Fruit fly (Drosophila melanogaster) whole organism, embryonic: ENCODE measurements around the gene Kdm2.
A peak's percentile ranks its signal among the peaks of the same experiment; 100 is the strongest.

Experiments
- BtbVII ChIP-seq: fragments of 200-800 bp; sonication (Bioruptor generic); optimal IDR thresholded peaks from 3 replicates; lab custom pipeline; 2017; ENCODE audit warnings: missing biosample characterization, mild to moderate bottlenecking, missing genetic modification characterization
- CG10565 ChIP-seq: fragments of 200-800 bp; sonication (Bioruptor generic); optimal IDR thresholded peaks from 3 replicates; lab custom pipeline; 2016; ENCODE audit warnings: missing biosample characterization, mild to moderate bottlenecking, missing genetic modification characterization
- CG12659 ChIP-seq: fragments of 200-800 bp; sonication (Bioruptor generic); optimal IDR thresholded peaks from 3 replicates; lab custom pipeline; 2017; ENCODE audit warnings: mild to moderate bottlenecking, missing biosample characterization, missing genetic modification reagents, missing genetic modification characterization
- CG13775 ChIP-seq: fragments of 200-800 bp; sonication (Bioruptor generic); optimal IDR thresholded peaks from 3 replicates; lab custom pipeline; 2017; ENCODE audit warnings: missing biosample characterization, mild to moderate bottlenecking, missing genetic modification characterization
- CG13894 ChIP-seq: fragments of 200-800 bp; sonication (Bioruptor generic); optimal IDR thresholded peaks from 3 replicates; lab custom pipeline; 2018; ENCODE audit warnings: missing biosample characterization, mild to moderate bottlenecking, missing genetic modification characterization, moderate library complexity
- CG15011 ChIP-seq: fragments of 200-800 bp; sonication (Bioruptor generic); optimal IDR thresholded peaks from 3 replicates; lab custom pipeline; 2018; ENCODE audit warnings: missing biosample characterization, mild to moderate bottlenecking, missing genetic modification characterization
- CG1529 ChIP-seq: fragments of 200-800 bp; sonication (Bioruptor generic); optimal IDR thresholded peaks from 3 replicates; lab custom pipeline; 2018; ENCODE audit warnings: missing biosample characterization, missing genetic modification characterization
- CG15514 ChIP-seq: fragments of 200-800 bp; sonication (Bioruptor generic); optimal IDR thresholded peaks from 3 replicates; lab custom pipeline; 2017; ENCODE audit warnings: missing biosample characterization, missing genetic modification characterization, mild to moderate bottlenecking, moderate library complexity, missing genetic modification reagents
- CG1603 ChIP-seq: fragments of 200-800 bp; sonication (Bioruptor generic); optimal IDR thresholded peaks from 2 replicates; lab custom pipeline; 2019; ENCODE audit warnings: missing biosample characterization, mild to moderate bottlenecking, missing genetic modification characterization, moderate library complexity
- CG2129 ChIP-seq: fragments of 200-800 bp; sonication (Bioruptor generic); IDR thresholded peaks from 2 replicates; pipeline ENCODE4 v1.3.6; 2022; ENCODE audit warnings: missing biosample characterization, missing genetic modification characterization; ENCODE audit not compliant: partially characterized antibody
- CG2712 ChIP-seq: fragments of 200-800 bp; optimal IDR thresholded peaks from 3 replicates; lab custom pipeline; 2019; ENCODE audit warnings: missing biosample characterization, mild to moderate bottlenecking, missing genetic modification characterization, moderate library complexity
- CG2875 ChIP-seq: fragments of 200-800 bp; sonication (Bioruptor generic); optimal IDR thresholded peaks from 2 replicates; lab custom pipeline; 2017; ENCODE audit warnings: missing biosample characterization, mild to moderate bottlenecking, missing genetic modification characterization, missing genetic modification reagents
- CG32532 ChIP-seq: fragments of 200-800 bp; sonication (Bioruptor generic); IDR thresholded peaks from 2 replicates; pipeline ENCODE4 v1.3.6; 2022; ENCODE audit warnings: missing biosample characterization, missing genetic modification characterization
- CG33213 ChIP-seq: fragments of 200-800 bp; sonication (Bioruptor generic); optimal IDR thresholded peaks from 3 replicates; lab custom pipeline; 2016; ENCODE audit warnings: missing biosample characterization, missing genetic modification characterization
- CG3995 ChIP-seq: fragments of 200-800 bp; sonication (Bioruptor generic); optimal IDR thresholded peaks from 3 replicates; lab custom pipeline; 2016; ENCODE audit warnings: missing biosample characterization, missing genetic modification characterization
- CG4617 ChIP-seq: fragments of 200-800 bp; sonication (Bioruptor generic); optimal IDR thresholded peaks from 3 replicates; lab custom pipeline; 2016; ENCODE audit warnings: missing biosample characterization, missing genetic modification characterization, borderline replicate concordance
- CG7987 ChIP-seq: fragments of 200-800 bp; sonication (Bioruptor generic); optimal IDR thresholded peaks from 2 replicates; lab custom pipeline; 2018; ENCODE audit warnings: missing biosample characterization, mild to moderate bottlenecking, missing genetic modification characterization, moderate library complexity
- CTCF ChIP-seq: fragments of 200-800 bp; sonication (Bioruptor generic); optimal IDR thresholded peaks from 2 replicates; lab custom pipeline; 2017; ENCODE audit warnings: missing biosample characterization, mild to moderate bottlenecking, missing genetic modification characterization, moderate library complexity
- CoRest ChIP-seq: fragments of 200-800 bp; sonication (Bioruptor generic); optimal IDR thresholded peaks from 3 replicates; lab custom pipeline; 2018; ENCODE audit warnings: missing biosample characterization, mild to moderate bottlenecking, missing genetic modification characterization, moderate library complexity
- Dbx ChIP-seq: fragments of 200-800 bp; sonication (Bioruptor generic); IDR thresholded peaks from 3 replicates; pipeline ENCODE4 v1.3.6; 2022; ENCODE audit warnings: missing biosample characterization, missing genetic modification characterization
- Dip2 ChIP-seq: fragments of 200-800 bp; sonication (Bioruptor generic); IDR thresholded peaks from 2 replicates; pipeline ENCODE4 v1.3.6; 2022; ENCODE audit warnings: missing biosample characterization, missing genetic modification characterization
- Dip3 ChIP-seq: fragments of 200-800 bp; sonication (Bioruptor generic); optimal IDR thresholded peaks from 3 replicates; lab custom pipeline; 2016; ENCODE audit warnings: missing biosample characterization, missing genetic modification characterization
- Dp ChIP-seq: fragments of 200-800 bp; sonication (Bioruptor generic); optimal IDR thresholded peaks from 2 replicates; lab custom pipeline; 2018; ENCODE audit warnings: missing biosample characterization, mild to moderate bottlenecking, missing genetic modification characterization, moderate library complexity
- Hr3 ChIP-seq: fragments of 200-800 bp; sonication (Bioruptor generic); optimal IDR thresholded peaks from 3 replicates; lab custom pipeline; 2016; ENCODE audit warnings: missing biosample characterization, missing genetic modification characterization
- Hr51 ChIP-seq, 2 experiments: fragments of 200-800 bp; sonication (Bioruptor generic); optimal IDR thresholded peaks; 2 replicates in 1 of 2; 3 replicates in 1 of 2; lab custom pipeline; 2016 to 2018; ENCODE audit warnings: missing biosample characterization in 2 of 2, missing genetic modification characterization in 2 of 2, mild to moderate bottlenecking in 1 of 2, moderate library complexity in 1 of 2
- Jarid2 ChIP-seq: fragments of 200-800 bp; sonication (Bioruptor generic); optimal IDR thresholded peaks from 3 replicates; lab custom pipeline; 2017; ENCODE audit warnings: mild to moderate bottlenecking, missing biosample characterization, missing genetic modification reagents, missing genetic modification characterization
- Lhr ChIP-seq: fragments of 200-800 bp; sonication (Bioruptor generic); optimal IDR thresholded peaks from 3 replicates; lab custom pipeline; 2017; ENCODE audit warnings: mild to moderate bottlenecking, missing biosample characterization, missing genetic modification reagents, missing genetic modification characterization
- Lim3 ChIP-seq: fragments of 200-800 bp; sonication (Bioruptor generic); IDR thresholded peaks from 2 replicates; pipeline ENCODE4 v1.3.6; 2022; ENCODE audit warnings: missing biosample characterization, missing genetic modification characterization
- MBD-R2 ChIP-seq: fragments of 200-800 bp; sonication (Bioruptor generic); IDR thresholded peaks from 2 replicates; pipeline ENCODE4 v1.3.6; 2022; ENCODE audit warnings: missing biosample characterization, missing genetic modification characterization
- Oaz ChIP-seq: fragments of 200-800 bp; sonication (Bioruptor generic); IDR thresholded peaks from 2 replicates; pipeline ENCODE4 v1.3.6; 2022; ENCODE audit warnings: missing biosample characterization, missing genetic modification characterization
- Ptx1 ChIP-seq: fragments of 200-800 bp; sonication (Bioruptor generic); IDR thresholded peaks from 2 replicates; pipeline ENCODE4 v1.3.6; 2022; ENCODE audit warnings: missing biosample characterization, missing genetic modification characterization
- Sin3A ChIP-seq: fragments of >200 bp; optimal IDR thresholded peaks from 2 replicates; lab custom pipeline; 2018
- TFAM ChIP-seq: fragments of 200-800 bp; sonication (Bioruptor generic); optimal IDR thresholded peaks from 2 replicates; lab custom pipeline; 2017; ENCODE audit warnings: missing biosample characterization, missing genetic modification characterization, inconsistent platforms
- ab ChIP-seq: fragments of 200-800 bp; sonication (Bioruptor generic); optimal IDR thresholded peaks from 2 replicates; lab custom pipeline; 2016; ENCODE audit warnings: missing biosample characterization, missing genetic modification characterization
- ase ChIP-seq: fragments of 200-800 bp; sonication (Bioruptor generic); IDR thresholded peaks from 3 replicates; pipeline ENCODE4 v1.3.6; 2022; ENCODE audit warnings: missing biosample characterization, missing genetic modification characterization
- ato ChIP-seq: fragments of 200-800 bp; sonication (Bioruptor generic); IDR thresholded peaks from 2 replicates; pipeline ENCODE4 v1.3.6; 2022; ENCODE audit warnings: missing biosample characterization, missing genetic modification characterization; ENCODE audit not compliant: partially characterized antibody
- chm ChIP-seq: fragments of 200-800 bp; sonication (Bioruptor generic); IDR thresholded peaks from 2 replicates; pipeline ENCODE4 v1.3.6; 2022; ENCODE audit warnings: missing biosample characterization, missing genetic modification characterization
- dm ChIP-seq: fragments of 200-800 bp; sonication (Bioruptor generic); optimal IDR thresholded peaks from 3 replicates; lab custom pipeline; 2016; ENCODE audit warnings: missing biosample characterization, missing genetic modification characterization
- fd102C ChIP-seq: fragments of 200-800 bp; sonication (Bioruptor generic); optimal IDR thresholded peaks from 2 replicates; lab custom pipeline; 2018; ENCODE audit warnings: missing biosample characterization, mild to moderate bottlenecking, missing genetic modification characterization, moderate library complexity
- gfzf ChIP-seq: fragments of 200-800 bp; sonication (Bioruptor generic); optimal IDR thresholded peaks from 2 replicates; lab custom pipeline; 2016; ENCODE audit warnings: missing biosample characterization, mild to moderate bottlenecking, missing genetic modification characterization, moderate library complexity
- inv ChIP-seq: fragments of 200-800 bp; sonication (Bioruptor generic); IDR thresholded peaks from 2 replicates; pipeline ENCODE4 v1.3.6; 2022; ENCODE audit warnings: missing biosample characterization, missing genetic modification characterization; ENCODE audit not compliant: partially characterized antibody
- lmd ChIP-seq: fragments of 200-800 bp; sonication (Bioruptor generic); IDR thresholded peaks from 2 replicates; pipeline ENCODE4 v1.3.6; 2022; ENCODE audit warnings: missing biosample characterization, missing genetic modification characterization
- luna ChIP-seq: fragments of 200-800 bp; sonication (Bioruptor generic); optimal IDR thresholded peaks from 2 replicates; lab custom pipeline; 2016; ENCODE audit warnings: missing biosample characterization, missing genetic modification characterization
- mam ChIP-seq: fragments of 200-800 bp; sonication (Bioruptor generic); optimal IDR thresholded peaks from 3 replicates; lab custom pipeline; 2016; ENCODE audit warnings: missing biosample characterization, missing genetic modification characterization
- org-1 ChIP-seq: fragments of 200-800 bp; sonication (Bioruptor generic); optimal IDR thresholded peaks from 2 replicates; lab custom pipeline; 2017; ENCODE audit warnings: missing biosample characterization, missing genetic modification characterization
- pho ChIP-seq: fragments of 200-800 bp; sonication (Bioruptor generic); optimal IDR thresholded peaks from 2 replicates; lab custom pipeline; 2016; ENCODE audit warnings: missing biosample characterization, missing genetic modification characterization
- sens-2 ChIP-seq: fragments of 200-800 bp; sonication (Bioruptor generic); IDR thresholded peaks from 2 replicates; pipeline ENCODE4 v1.3.6; 2022; ENCODE audit warnings: missing biosample characterization, missing genetic modification characterization
- sisA ChIP-seq: fragments of 200-800 bp; sonication (Bioruptor generic); IDR thresholded peaks from 2 replicates; pipeline ENCODE4 v1.3.6; 2022; ENCODE audit warnings: missing biosample characterization, missing genetic modification characterization
- sr ChIP-seq: fragments of 200-800 bp; sonication (Bioruptor generic); IDR thresholded peaks from 3 replicates; pipeline ENCODE4 v1.3.6; 2022; ENCODE audit warnings: missing biosample characterization, missing genetic modification characterization
- tap ChIP-seq: fragments of 200-800 bp; optimal IDR thresholded peaks from 3 replicates; lab custom pipeline; 2019; ENCODE audit warnings: missing biosample characterization, mild to moderate bottlenecking, missing genetic modification characterization, moderate library complexity
- ttk ChIP-seq: fragments of 200-800 bp; sonication (Bioruptor generic); IDR thresholded peaks from 2 replicates; pipeline ENCODE4 v2.1.2; 2022; ENCODE audit warnings: missing biosample characterization, missing genetic modification characterization

The Kdm2 gene

dm6 chr3R:9003600-9004223, 48.6 kb upstream of the Kdm2 start, which contains the start of the genes CG31100 and CG11980 (continued):
- TF ChIP-seq Dip2 (no peak), Hr3 (GFP tag; lab: Kevin White, UChicago) (no peak), dm (GFP tag; lab: Kevin White, UChicago) (peak; percentile 78), CG1603 (tag; lab: Kevin White, UChicago) (peak; percentile 55), Jarid2 (no peak), CG10565 (GFP tag; lab: Kevin White, UChicago) (no peak), Dbx (no peak), CG2712 (tag; lab: Kevin White, UChicago) (peak; percentile 46), ttk (GFP tag; lab: Robert Waterston, UW) (no peak), Lhr (GFP tag; lab: Kevin White, UChicago) (peak; percentile 70), tap (no peak), sr (no peak), CG4617 (GFP tag; lab: Kevin White, UChicago) (peak; percentile 73), luna (GFP tag; lab: Kevin White, UChicago) (no peak), CG2875 (no peak), mam (GFP tag; lab: Kevin White, UChicago) (no peak), Sin3A (lab: Kevin White, UChicago) (peak; percentile 13), MBD-R2 (GFP tag; lab: Robert Waterston, UW) (peak; percentile 46), CoRest (tag; lab: Kevin White, UChicago) (peak; percentile 53), ab (GFP tag; lab: Kevin White, UChicago) (no peak), CG13775 (GFP tag; lab: Kevin White, UChicago) (no peak), fd102C (GFP tag; lab: Kevin White, UChicago) (no peak), gfzf (GFP tag; lab: Kevin White, UChicago) (peak; percentile 35), Oaz (GFP tag; lab: Robert Waterston, UW) (no peak), CG3995 (GFP tag; lab: Kevin White, UChicago) (peak; percentile 18), CG12659 (GFP tag; lab: Kevin White, UChicago) (peak; percentile 61), CG32532 (GFP tag; lab: Robert Waterston, UW) (no peak), sisA (GFP tag; lab: Robert Waterston, UW) (no peak), BtbVII (GFP tag; lab: Kevin White, UChicago) (no peak), CG15514 (GFP tag; lab: Kevin White, UChicago) (peak; percentile 58), CG7987 (no peak), Ptx1 (GFP tag; lab: Robert Waterston, UW) (no peak), TFAM (GFP tag; lab: Kevin White, UChicago) (no peak), inv (peak; percentile 60; the same call in 1 of the 2 replicates), pho (GFP tag; lab: Kevin White, UChicago) (no peak), ase (GFP tag; lab: Robert Waterston, UW) (no peak), Lim3 (GFP tag; lab: Robert Waterston, UW) (no peak), CG33213 (GFP tag; lab: Kevin White, UChicago) (peak; percentile 33), lmd (GFP tag; lab: Robert Waterston, UW) (no peak), CG1529 (GFP tag; lab: Kevin White, UChicago) (no peak), CTCF (GFP tag; lab: Kevin White, UChicago) (peak; percentile 8), CG15011 (GFP tag; lab: Kevin White, UChicago) (no peak), Hr51 (GFP tag; optimal IDR thresholded peaks at IDR 0.05; lab: Kevin White, UChicago) (no peak), Dp (GFP tag; lab: Kevin White, UChicago) (peak; percentile 74), org-1 (GFP tag; lab: Kevin White, UChicago) (no peak), chm (GFP tag; lab: Robert Waterston, UW) (no peak), CG2129 (GFP tag; lab: Robert Waterston, UW) (peak; percentile 45; the same call in 1 of the 2 replicates), ato (0 out of 2 replicates have a peak, but pooled peaks have one; percentile 39), sens-2 (GFP tag; lab: Robert Waterston, UW) (no peak), Dip3 (GFP tag; lab: Kevin White, UChicago) (no peak), CG13894 (tag; lab: Kevin White, UChicago) (no peak)
